Fruit fly (Drosophila melanogaster) whole organism, embryonic: ENCODE data around the gene lobo.

Experiments used
- Ada2b ChIP-seq: fragments of 200-800 bp; sonication (Bioruptor generic); IDR thresholded peaks from 2 replicates; pipeline ENCODE4 v1.3.6; 2022; ENCODE audit warnings: missing biosample characterization, missing genetic modification characterization
- Bgb ChIP-seq: fragments of 200-800 bp; sonication (Bioruptor generic); IDR thresholded peaks from 2 replicates; pipeline ENCODE4 v1.3.6; 2022; ENCODE audit warnings: missing biosample characterization, missing genetic modification characterization; ENCODE audit not compliant: partially characterized antibody
- CG10979 ChIP-seq: fragments of 200-800 bp; sonication (Bioruptor generic); optimal IDR thresholded peaks from 2 replicates; lab custom pipeline; 2018; ENCODE audit warnings: missing biosample characterization, mild to moderate bottlenecking, missing genetic modification characterization, moderate library complexity
- CG11247 ChIP-seq: fragments of 200-800 bp; sonication (Bioruptor generic); IDR thresholded peaks from 2 replicates; pipeline ENCODE4 v1.3.6; 2022; ENCODE audit warnings: missing biosample characterization, missing genetic modification characterization
- CG11723 ChIP-seq: fragments of 200-800 bp; sonication (Bioruptor generic); optimal IDR thresholded peaks from 2 replicates; lab custom pipeline; 2017; ENCODE audit warnings: missing biosample characterization, mild to moderate bottlenecking, missing genetic modification characterization
- CG12299 ChIP-seq: fragments of 200-800 bp; sonication (Bioruptor generic); optimal IDR thresholded peaks from 2 replicates; lab custom pipeline; 2018; ENCODE audit warnings: missing biosample characterization, mild to moderate bottlenecking, missing genetic modification characterization
- CG12744 ChIP-seq: fragments of 200-800 bp; sonication (Bioruptor generic); optimal IDR thresholded peaks from 2 replicates; lab custom pipeline; 2016; ENCODE audit warnings: missing biosample characterization, missing genetic modification characterization
- CG13123 ChIP-seq: fragments of 200-800 bp; sonication (Bioruptor generic); optimal IDR thresholded peaks from 2 replicates; lab custom pipeline; 2016; ENCODE audit warnings: missing biosample characterization, missing genetic modification characterization
- CG13894 ChIP-seq: fragments of 200-800 bp; sonication (Bioruptor generic); optimal IDR thresholded peaks from 3 replicates; lab custom pipeline; 2018; ENCODE audit warnings: missing biosample characterization, mild to moderate bottlenecking, missing genetic modification characterization, moderate library complexity
- CG15479 ChIP-seq: fragments of 200-800 bp; sonication (Bioruptor generic); optimal IDR thresholded peaks from 3 replicates; lab custom pipeline; 2019; ENCODE audit warnings: missing biosample characterization, mild to moderate bottlenecking, missing genetic modification characterization, moderate library complexity
- CG15514 ChIP-seq: fragments of 200-800 bp; sonication (Bioruptor generic); optimal IDR thresholded peaks from 3 replicates; lab custom pipeline; 2017; ENCODE audit warnings: missing biosample characterization, missing genetic modification characterization, mild to moderate bottlenecking, moderate library complexity, missing genetic modification reagents
- CG1603 ChIP-seq: fragments of 200-800 bp; sonication (Bioruptor generic); optimal IDR thresholded peaks from 2 replicates; lab custom pipeline; 2019; ENCODE audit warnings: missing biosample characterization, mild to moderate bottlenecking, missing genetic modification characterization, moderate library complexity
- CG16815 ChIP-seq: fragments of 200-800 bp; sonication (Bioruptor generic); optimal IDR thresholded peaks from 3 replicates; lab custom pipeline; 2017; ENCODE audit warnings: missing biosample characterization, mild to moderate bottlenecking, missing genetic modification characterization
- CG2199 ChIP-seq: fragments of 200-800 bp; sonication (Bioruptor generic); IDR thresholded peaks from 3 replicates; pipeline ENCODE4 v1.3.6; 2022; ENCODE audit warnings: missing biosample characterization, missing genetic modification characterization
- CG30020 ChIP-seq: fragments of 200-800 bp; optimal IDR thresholded peaks from 2 replicates; lab custom pipeline; 2019; ENCODE audit warnings: missing biosample characterization, mild to moderate bottlenecking, missing genetic modification characterization, moderate library complexity
- CG31441 ChIP-seq: fragments of 200-800 bp; sonication (Bioruptor generic); IDR thresholded peaks from 2 replicates; pipeline ENCODE4 v1.3.6; 2022; ENCODE audit warnings: missing biosample characterization, missing genetic modification characterization
- CG3407 ChIP-seq: fragments of 200-800 bp; sonication (Bioruptor generic); optimal IDR thresholded peaks from 2 replicates; lab custom pipeline; 2018; ENCODE audit warnings: missing biosample characterization, mild to moderate bottlenecking, missing genetic modification characterization
- CG4282 ChIP-seq: fragments of 200-800 bp; sonication (Bioruptor generic); optimal IDR thresholded peaks from 2 replicates; lab custom pipeline; 2016; ENCODE audit warnings: missing biosample characterization, missing genetic modification characterization
- CG4424 ChIP-seq: fragments of 200-800 bp; sonication (Bioruptor generic); optimal IDR thresholded peaks from 3 replicates; lab custom pipeline; 2016; ENCODE audit warnings: missing biosample characterization, missing genetic modification characterization
- CG8089 ChIP-seq: fragments of 200-800 bp; sonication (Bioruptor generic); optimal IDR thresholded peaks from 3 replicates; lab custom pipeline; 2016; ENCODE audit warnings: missing biosample characterization, missing genetic modification characterization
- CG8924 ChIP-seq: fragments of 200-800 bp; optimal IDR thresholded peaks from 3 replicates; lab custom pipeline; 2019; ENCODE audit warnings: missing biosample characterization, mild to moderate bottlenecking, missing genetic modification characterization, moderate library complexity
- CG9609 ChIP-seq: fragments of 200-800 bp; sonication (Bioruptor generic); optimal IDR thresholded peaks from 3 replicates; lab custom pipeline; 2016; ENCODE audit warnings: missing biosample characterization, missing genetic modification characterization
- CG9876 ChIP-seq: fragments of 200-800 bp; sonication (Bioruptor generic); optimal IDR thresholded peaks from 2 replicates; lab custom pipeline; 2016; ENCODE audit warnings: missing biosample characterization, missing genetic modification characterization
- Chrac-16 ChIP-seq: fragments of 200-800 bp; sonication (Bioruptor generic); optimal IDR thresholded peaks from 3 replicates; lab custom pipeline; 2016; ENCODE audit warnings: missing biosample characterization, missing genetic modification characterization
- Fer1 ChIP-seq: fragments of 200-800 bp; sonication (Bioruptor generic); optimal IDR thresholded peaks from 2 replicates; lab custom pipeline; 2017; ENCODE audit warnings: missing biosample characterization, mild to moderate bottlenecking, missing genetic modification characterization
- Fer3 ChIP-seq: fragments of 200-800 bp; sonication (Bioruptor generic); optimal IDR thresholded peaks from 2 replicates; lab custom pipeline; 2018; ENCODE audit warnings: missing biosample characterization, mild to moderate bottlenecking, missing genetic modification characterization, moderate library complexity
- Hey ChIP-seq: fragments of 200-800 bp; sonication (Bioruptor generic); optimal IDR thresholded peaks from 3 replicates; lab custom pipeline; 2018; ENCODE audit warnings: missing biosample characterization, mild to moderate bottlenecking, missing genetic modification characterization
- Hr39 ChIP-seq: fragments of >200 bp; optimal IDR thresholded peaks from 2 replicates; lab custom pipeline; 2017
- Meics ChIP-seq: fragments of 200-800 bp; sonication (Bioruptor generic); optimal IDR thresholded peaks from 2 replicates; lab custom pipeline; 2017; ENCODE audit warnings: missing biosample characterization, mild to moderate bottlenecking, missing genetic modification characterization
- NC2β ChIP-seq: fragments of 200-800 bp; sonication (Bioruptor generic); optimal IDR thresholded peaks from 2 replicates; lab custom pipeline; 2016; ENCODE audit warnings: missing biosample characterization, missing genetic modification characterization
- Oaz ChIP-seq: fragments of 200-800 bp; sonication (Bioruptor generic); IDR thresholded peaks from 2 replicates; pipeline ENCODE4 v1.3.6; 2022; ENCODE audit warnings: missing biosample characterization, missing genetic modification characterization
- Stat92E ChIP-seq, 3 experiments: fragments of >200 bp in 2 of 3; fragments of 200-800 bp in 1 of 3; sonication (Bioruptor generic) in 1 of 3; optimal IDR thresholded peaks; 2 replicates each; lab custom pipeline; 2017 to 2019; ENCODE audit warnings: missing biosample characterization in 3 of 3, missing genetic modification characterization in 3 of 3, mild to moderate bottlenecking in 1 of 3, moderate library complexity in 1 of 3
- Xrp1 ChIP-seq: fragments of 200-800 bp; sonication (Bioruptor generic); IDR thresholded peaks from 2 replicates; pipeline ENCODE4 v1.3.6; 2022; ENCODE audit warnings: missing biosample characterization, missing genetic modification characterization
- ato ChIP-seq: fragments of 200-800 bp; sonication (Bioruptor generic); IDR thresholded peaks from 2 replicates; pipeline ENCODE4 v1.3.6; 2022; ENCODE audit warnings: missing biosample characterization, missing genetic modification characterization; ENCODE audit not compliant: partially characterized antibody
- bab2 ChIP-seq: fragments of 200-800 bp; sonication (Bioruptor generic); optimal IDR thresholded peaks from 2 replicates; lab custom pipeline; 2016; ENCODE audit warnings: missing biosample characterization, missing genetic modification characterization
- bsh ChIP-seq, 2 experiments: fragments of 200-800 bp; sonication (Bioruptor generic); optimal IDR thresholded peaks; 2 replicates each; lab custom pipeline; 2017 to 2018; ENCODE audit warnings: mild to moderate bottlenecking in 2 of 2, missing biosample characterization in 2 of 2, missing genetic modification characterization in 2 of 2, moderate library complexity in 1 of 2
- ci ChIP-seq: fragments of 200-800 bp; sonication (Bioruptor generic); IDR thresholded peaks from 3 replicates; pipeline ENCODE4 v1.3.6; 2022; ENCODE audit warnings: missing biosample characterization, missing genetic modification characterization
- dpn ChIP-seq, 2 experiments: fragments of 200-800 bp; sonication (Bioruptor generic); optimal IDR thresholded peaks; 3 replicates each; lab custom pipeline; 2016; ENCODE audit warnings: missing biosample characterization in 2 of 2, missing genetic modification characterization in 2 of 2
- ftz-f1 ChIP-seq: fragments of 200-800 bp; sonication (Bioruptor generic); optimal IDR thresholded peaks from 2 replicates; lab custom pipeline; 2016; ENCODE audit warnings: missing biosample characterization, missing genetic modification characterization
- insv ChIP-seq, 2 experiments: fragments of 200-800 bp; sonication (Bioruptor generic); optimal IDR thresholded peaks; 3 replicates each; lab custom pipeline; 2016 to 2018; ENCODE audit warnings: missing biosample characterization in 2 of 2, missing genetic modification characterization in 2 of 2
- jing ChIP-seq: fragments of 200-800 bp; sonication (Bioruptor generic); optimal IDR thresholded peaks from 2 replicates; lab custom pipeline; 2018; ENCODE audit warnings: missing biosample characterization, mild to moderate bottlenecking, missing genetic modification characterization
- lab ChIP-seq: fragments of 200-800 bp; sonication (Bioruptor generic); optimal IDR thresholded peaks from 3 replicates; lab custom pipeline; 2017; ENCODE audit warnings: missing biosample characterization, missing genetic modification characterization, mild to moderate bottlenecking, moderate library complexity, missing genetic modification reagents
- nerfin-1 ChIP-seq: fragments of 200-800 bp; sonication (Bioruptor generic); optimal IDR thresholded peaks from 3 replicates; lab custom pipeline; 2019; ENCODE audit warnings: missing biosample characterization, mild to moderate bottlenecking, missing genetic modification characterization, moderate library complexity
- nmo ChIP-seq: fragments of 200-800 bp; sonication (Bioruptor generic); optimal IDR thresholded peaks from 2 replicates; lab custom pipeline; 2018; ENCODE audit warnings: missing biosample characterization, mild to moderate bottlenecking, missing genetic modification characterization, moderate library complexity
- oc ChIP-seq: fragments of 200-800 bp; sonication (Bioruptor generic); optimal IDR thresholded peaks from 2 replicates; lab custom pipeline; 2018; ENCODE audit warnings: missing biosample characterization, mild to moderate bottlenecking, missing genetic modification characterization, moderate library complexity
- run ChIP-seq: fragments of 200-800 bp; sonication (Bioruptor generic); optimal IDR thresholded peaks from 3 replicates; lab custom pipeline; 2018; ENCODE audit warnings: missing biosample characterization, mild to moderate bottlenecking, missing genetic modification characterization
- shn ChIP-seq: fragments of 200-800 bp; sonication (Bioruptor generic); optimal IDR thresholded peaks from 3 replicates; lab custom pipeline; 2016; ENCODE audit warnings: missing biosample characterization, missing genetic modification characterization
- yki ChIP-seq: fragments of >200 bp; optimal IDR thresholded peaks from 3 replicates; lab custom pipeline; 2018
- zfh1 ChIP-seq: fragments of 200-800 bp; sonication (Bioruptor generic); IDR thresholded peaks from 3 replicates; pipeline ENCODE4 v1.3.6; 2022; ENCODE audit warnings: missing biosample characterization, missing genetic modification characterization

lobo gene

DNA sequence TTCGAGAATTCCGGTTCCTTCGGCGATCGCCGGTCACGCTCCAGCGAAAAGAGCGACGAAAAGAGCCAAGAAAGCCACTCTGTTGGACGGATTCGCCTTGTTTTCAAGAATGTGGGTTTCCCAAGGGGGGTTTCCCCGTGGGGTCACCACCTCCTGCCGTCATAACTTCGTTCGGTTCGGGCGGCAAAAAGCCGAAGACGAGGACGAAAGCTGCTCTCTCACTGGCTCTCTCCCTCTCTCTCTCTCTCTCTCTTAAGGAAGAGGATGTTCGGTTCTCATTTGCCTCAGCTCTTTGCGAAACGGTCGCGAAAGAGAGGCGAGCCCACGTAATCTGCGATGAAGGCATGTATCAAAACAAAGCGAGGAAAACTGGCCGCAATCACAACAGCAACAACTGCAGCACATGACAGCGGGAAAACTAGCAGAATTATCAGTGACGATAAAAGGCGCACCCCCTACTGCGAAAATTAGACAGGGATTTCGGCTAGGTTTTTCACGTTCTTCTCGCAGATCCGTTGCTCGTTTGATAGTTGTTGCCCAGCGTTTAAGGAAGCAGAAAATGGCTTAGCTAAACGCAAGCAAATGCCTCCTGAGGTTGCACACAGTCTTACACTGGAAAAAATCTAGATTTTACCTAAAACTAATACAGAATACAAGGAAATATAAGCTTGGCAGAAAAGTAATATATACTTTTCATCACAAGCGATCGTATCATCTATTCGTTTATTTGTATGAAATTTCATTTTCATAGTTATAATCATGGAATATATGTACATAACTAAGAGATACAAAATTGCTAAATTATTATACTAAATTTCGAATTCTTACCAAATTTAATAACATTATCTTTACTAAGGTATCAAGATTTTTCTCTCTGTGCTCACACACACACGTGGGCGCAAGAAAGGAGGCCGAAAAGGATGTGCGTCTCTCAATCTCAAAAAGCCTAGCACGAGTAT lies 9.8 kb downstream of the lobo start, which contains the start of gene dan (continued):
- TF ChIP-seq nmo (GFP tag; lab: Kevin White, UChicago), result peak; percentile 71
- no peak for TF ChIP-seq run (tag; lab: Kevin White, UChicago)
- peak; percentile 65 for TF ChIP-seq CG10979 (tag; lab: Kevin White, UChicago)
- no peak for TF ChIP-seq CG12299 (tag; lab: Kevin White, UChicago)
- TF ChIP-seq CG3407 (GFP tag; lab: Kevin White, UChicago), result no peak
- peak; percentile 60; the same call in 1 of the 2 replicates for TF ChIP-seq CG31441 (GFP tag; lab: Robert Waterston, UW)
- TF ChIP-seq bsh (GFP tag; optimal IDR thresholded peaks at IDR 0.05; lab: Kevin White, UChicago), result peak in 1 of 2 experiments; percentile 38
- no peak for TF ChIP-seq bab2 (GFP tag; lab: Kevin White, UChicago)
- peak; percentile 66 for TF ChIP-seq CG8924
- no peak for TF ChIP-seq CG9609
- no peak for TF ChIP-seq Bgb (GFP tag; lab: Robert Waterston, UW)
- no peak for TF ChIP-seq ci (GFP tag; lab: Robert Waterston, UW)
- no peak for TF ChIP-seq CG13123 (GFP tag; lab: Kevin White, UChicago)
- peak; percentile 43 for TF ChIP-seq lab
- no peak for TF ChIP-seq ftz-f1 (GFP tag; lab: Kevin White, UChicago)
- TF ChIP-seq CG4424, result peak; percentile 40
- TF ChIP-seq ato (GFP tag; lab: Robert Waterston, UW), result no peak
- no peak for TF ChIP-seq NC2β
- TF ChIP-seq Xrp1 (GFP tag; lab: Robert Waterston, UW), result 0 out of 2 replicates have a peak, but pooled peaks have one; percentile 37
- TF ChIP-seq CG4282 (GFP tag; lab: Kevin White, UChicago), result no peak
- no peak for TF ChIP-seq CG11247
- no peak for TF ChIP-seq Ada2b (GFP tag; lab: Robert Waterston, UW)
- peak; percentile 6 for TF ChIP-seq Fer1 (GFP tag; lab: Kevin White, UChicago)
- TF ChIP-seq Fer3 (tag; lab: Kevin White, UChicago), result peak; percentile 23
- TF ChIP-seq CG13894 (tag; lab: Kevin White, UChicago), result no peak
- no peak for TF ChIP-seq CG15514 (GFP tag; lab: Kevin White, UChicago)
- no peak for TF ChIP-seq CG12744
- TF ChIP-seq Chrac-16, result peak; percentile 14
- no peak for TF ChIP-seq Stat92E (GFP tag; optimal IDR thresholded peaks at IDR 0.05; lab: Kevin White, UChicago)
- no peak for TF ChIP-seq CG30020 (tag; lab: Kevin White, UChicago)
- TF ChIP-seq dpn (GFP tag; optimal IDR thresholded peaks at IDR 0.05; lab: Kevin White, UChicago), result peak; percentile 30
- no peak; the same call in 2 of the 3 replicates for TF ChIP-seq zfh1 (GFP tag; lab: Robert Waterston, UW)
- TF ChIP-seq CG11723 (GFP tag; lab: Kevin White, UChicago), result no peak
- no peak for TF ChIP-seq CG1603 (tag; lab: Kevin White, UChicago)
- TF ChIP-seq Meics (GFP tag; lab: Kevin White, UChicago), result peak; percentile 68
- no peak for TF ChIP-seq insv (GFP tag; optimal IDR thresholded peaks at IDR 0.05; lab: Kevin White, UChicago)
- TF ChIP-seq shn (GFP tag; lab: Kevin White, UChicago), result no peak
- peak; percentile 8 for TF ChIP-seq yki (lab: Kevin White, UChicago)
- TF ChIP-seq Hey (tag; lab: Kevin White, UChicago), result no peak
- no peak for TF ChIP-seq CG9876 (GFP tag; lab: Kevin White, UChicago)
- TF ChIP-seq CG15479 (GFP tag; lab: Kevin White, UChicago), result peak; percentile 94
- TF ChIP-seq Oaz, result no peak
- TF ChIP-seq CG2199 (GFP tag; lab: Robert Waterston, UW), result no peak
- no peak for TF ChIP-seq Hr39 (lab: Kevin White, UChicago)
- no peak for TF ChIP-seq CG8089
- no peak for TF ChIP-seq oc (tag; lab: Kevin White, UChicago)
- no peak for TF ChIP-seq jing (GFP tag; lab: Kevin White, UChicago)
- TF ChIP-seq nerfin-1 (tag; lab: Kevin White, UChicago), result no peak
- peak; percentile 32 for TF ChIP-seq CG16815 (GFP tag; lab: Kevin White, UChicago)
